Fruit fly (Drosophila melanogaster) whole organism, embryonic: ENCODE data around the gene CG8149.

Experiments
- Asciz ChIP-seq: fragments of 200-800 bp; sonication (Bioruptor generic); optimal IDR thresholded peaks from 2 replicates; lab custom pipeline; 2017; ENCODE audit warnings: missing biosample characterization, mild to moderate bottlenecking, missing genetic modification characterization, missing genetic modification reagents
- Atf3 ChIP-seq: fragments of 200-800 bp; sonication (Bioruptor generic); optimal IDR thresholded peaks from 3 replicates; lab custom pipeline; 2016; ENCODE audit warnings: missing biosample characterization, missing genetic modification characterization
- Blimp-1 ChIP-seq: fragments of 200-800 bp; sonication (Bioruptor generic); optimal IDR thresholded peaks from 3 replicates; lab custom pipeline; 2018; ENCODE audit warnings: missing biosample characterization, missing genetic modification characterization, mild to moderate bottlenecking, moderate library complexity, missing genetic modification reagents
- CG11398 ChIP-seq: fragments of 200-800 bp; sonication (Bioruptor generic); optimal IDR thresholded peaks from 2 replicates; lab custom pipeline; 2016; ENCODE audit warnings: missing biosample characterization, missing genetic modification characterization
- CG11723 ChIP-seq: fragments of 200-800 bp; sonication (Bioruptor generic); optimal IDR thresholded peaks from 2 replicates; lab custom pipeline; 2017; ENCODE audit warnings: missing biosample characterization, mild to moderate bottlenecking, missing genetic modification characterization
- CG12071 ChIP-seq: fragments of 200-800 bp; sonication (Bioruptor generic); optimal IDR thresholded peaks from 3 replicates; lab custom pipeline; 2018; ENCODE audit warnings: missing biosample characterization, mild to moderate bottlenecking, missing genetic modification characterization
- CG12769 ChIP-seq: fragments of 200-800 bp; sonication (Bioruptor generic); optimal IDR thresholded peaks from 2 replicates; lab custom pipeline; 2019; ENCODE audit warnings: missing biosample characterization, mild to moderate bottlenecking, missing genetic modification characterization, moderate library complexity
- CG14710 ChIP-seq: fragments of 200-800 bp; sonication (Bioruptor generic); optimal IDR thresholded peaks from 3 replicates; lab custom pipeline; 2019; ENCODE audit warnings: missing biosample characterization, mild to moderate bottlenecking, missing genetic modification characterization, moderate library complexity
- CG16863 ChIP-seq: fragments of 200-800 bp; sonication (Bioruptor generic); optimal IDR thresholded peaks from 3 replicates; lab custom pipeline; 2016; ENCODE audit warnings: missing biosample characterization, missing genetic modification characterization
- CG18619 ChIP-seq: fragments of 200-800 bp; sonication (Bioruptor generic); optimal IDR thresholded peaks from 3 replicates; lab custom pipeline; 2017; ENCODE audit warnings: missing biosample characterization, mild to moderate bottlenecking, missing genetic modification characterization
- CG2116 ChIP-seq: fragments of 200-800 bp; sonication (Bioruptor generic); optimal IDR thresholded peaks from 3 replicates; lab custom pipeline; 2018; ENCODE audit warnings: missing biosample characterization, mild to moderate bottlenecking, missing genetic modification characterization
- CG31224 ChIP-seq: fragments of 200-800 bp; sonication (Bioruptor generic); IDR thresholded peaks from 2 replicates; pipeline ENCODE4 v1.3.6; 2022; ENCODE audit warnings: missing biosample characterization, missing genetic modification characterization
- CG32767 ChIP-seq: fragments of 200-800 bp; sonication (Bioruptor generic); IDR thresholded peaks from 2 replicates; pipeline ENCODE4 v1.3.6; 2022; ENCODE audit warnings: missing biosample characterization, missing genetic modification characterization
- CG3726 ChIP-seq: fragments of 200-800 bp; sonication (Bioruptor generic); IDR thresholded peaks from 3 replicates; pipeline ENCODE4, ENCODE4 v1.3.6; 2022; ENCODE audit warnings: missing biosample characterization, missing genetic modification characterization
- CG6765 ChIP-seq: fragments of 200-800 bp; sonication (Bioruptor generic); optimal IDR thresholded peaks from 3 replicates; lab custom pipeline; 2017; ENCODE audit warnings: missing biosample characterization, mild to moderate bottlenecking, missing genetic modification characterization
- CG7839 ChIP-seq: fragments of 200-800 bp; sonication (Bioruptor generic); optimal IDR thresholded peaks from 3 replicates; lab custom pipeline; 2018; ENCODE audit warnings: missing biosample characterization, mild to moderate bottlenecking, missing genetic modification characterization, moderate library complexity
- CG8478 ChIP-seq: fragments of >200 bp; optimal IDR thresholded peaks from 2 replicates; lab custom pipeline; 2018
- CG9215 ChIP-seq: fragments of 200-800 bp; sonication (Bioruptor generic); IDR thresholded peaks from 2 replicates; pipeline ENCODE4 v1.3.6; 2022; ENCODE audit warnings: missing biosample characterization, missing genetic modification characterization
- CkIIα-i1 ChIP-seq: fragments of 200-800 bp; sonication (Bioruptor generic); IDR thresholded peaks from 2 replicates; pipeline ENCODE4 v1.3.6; 2022; ENCODE audit warnings: missing biosample characterization, missing genetic modification characterization
- Dfd ChIP-seq, 2 experiments: fragments of >200 bp; optimal IDR thresholded peaks; 2 replicates each; lab custom pipeline; 2017; ENCODE audit warnings: missing biosample characterization in 2 of 2, missing genetic modification characterization in 2 of 2
- Doc3 ChIP-seq: fragments of 200-800 bp; sonication (Bioruptor generic); IDR thresholded peaks from 3 replicates; pipeline ENCODE4 v1.3.6; 2022; ENCODE audit warnings: missing biosample characterization, missing genetic modification characterization; ENCODE audit not compliant: partially characterized antibody
- Lpt ChIP-seq: fragments of >200 bp; optimal IDR thresholded peaks from 2 replicates; lab custom pipeline; 2018; ENCODE audit warnings: missing biosample characterization, missing genetic modification characterization
- Mad ChIP-seq: fragments of 200-800 bp; sonication (Bioruptor generic); optimal IDR thresholded peaks from 2 replicates; lab custom pipeline; 2016; ENCODE audit warnings: missing biosample characterization, missing genetic modification characterization
- Meics ChIP-seq: fragments of 200-800 bp; sonication (Bioruptor generic); optimal IDR thresholded peaks from 2 replicates; lab custom pipeline; 2017; ENCODE audit warnings: missing biosample characterization, mild to moderate bottlenecking, missing genetic modification characterization
- Myb ChIP-seq: fragments of 200-800 bp; sonication (Bioruptor generic); optimal IDR thresholded peaks from 2 replicates; lab custom pipeline; 2016; ENCODE audit warnings: missing biosample characterization, missing genetic modification characterization
- NC2β ChIP-seq: fragments of 200-800 bp; sonication (Bioruptor generic); optimal IDR thresholded peaks from 2 replicates; lab custom pipeline; 2016; ENCODE audit warnings: missing biosample characterization, missing genetic modification characterization
- Six4 ChIP-seq: fragments of 200-800 bp; sonication (Bioruptor generic); optimal IDR thresholded peaks from 2 replicates; lab custom pipeline; 2016; ENCODE audit warnings: missing biosample characterization, missing genetic modification characterization
- Xrp1 ChIP-seq: fragments of 200-800 bp; sonication (Bioruptor generic); IDR thresholded peaks from 2 replicates; pipeline ENCODE4 v1.3.6; 2022; ENCODE audit warnings: missing biosample characterization, missing genetic modification characterization
- abd-A ChIP-seq: fragments of 200-800 bp; sonication (Bioruptor generic); optimal IDR thresholded peaks from 3 replicates; lab custom pipeline; 2019; ENCODE audit warnings: missing biosample characterization, mild to moderate bottlenecking, missing genetic modification characterization, moderate library complexity
- bowl ChIP-seq: fragments of 200-800 bp; sonication (Bioruptor generic); IDR thresholded peaks from 2 replicates; pipeline ENCODE4 v1.3.6; 2022; ENCODE audit warnings: missing biosample characterization, missing genetic modification characterization
- cad ChIP-seq: fragments of >200 bp; optimal IDR thresholded peaks from 2 replicates; lab custom pipeline; 2017; ENCODE audit warnings: missing biosample characterization, missing genetic modification characterization
- cwo ChIP-seq: fragments of 200-800 bp; sonication (Bioruptor generic); optimal IDR thresholded peaks from 3 replicates; lab custom pipeline; 2017; ENCODE audit warnings: missing biosample characterization, missing genetic modification characterization, mild to moderate bottlenecking, moderate library complexity, missing genetic modification reagents
- ems ChIP-seq: fragments of 200-800 bp; sonication (Bioruptor generic); optimal IDR thresholded peaks from 3 replicates; lab custom pipeline; 2016; ENCODE audit warnings: missing biosample characterization, missing genetic modification characterization
- ewg ChIP-seq: fragments of 200-800 bp; sonication (Bioruptor generic); optimal IDR thresholded peaks from 3 replicates; lab custom pipeline; 2017; ENCODE audit warnings: mild to moderate bottlenecking, missing biosample characterization, missing genetic modification reagents, missing genetic modification characterization
- fd102C ChIP-seq: fragments of 200-800 bp; sonication (Bioruptor generic); optimal IDR thresholded peaks from 2 replicates; lab custom pipeline; 2018; ENCODE audit warnings: missing biosample characterization, mild to moderate bottlenecking, missing genetic modification characterization, moderate library complexity
- ham ChIP-seq: fragments of 200-800 bp; sonication (Bioruptor generic); IDR thresholded peaks from 2 replicates; pipeline ENCODE4 v1.3.6; 2022; ENCODE audit warnings: missing biosample characterization, missing genetic modification characterization
- inv ChIP-seq: fragments of 200-800 bp; sonication (Bioruptor generic); IDR thresholded peaks from 2 replicates; pipeline ENCODE4 v1.3.6; 2022; ENCODE audit warnings: missing biosample characterization, missing genetic modification characterization; ENCODE audit not compliant: partially characterized antibody
- lab ChIP-seq: fragments of 200-800 bp; sonication (Bioruptor generic); optimal IDR thresholded peaks from 3 replicates; lab custom pipeline; 2017; ENCODE audit warnings: missing biosample characterization, missing genetic modification characterization, mild to moderate bottlenecking, moderate library complexity, missing genetic modification reagents
- nau ChIP-seq: fragments of 200-800 bp; sonication (Bioruptor generic); optimal IDR thresholded peaks from 3 replicates; lab custom pipeline; 2017; ENCODE audit warnings: missing biosample characterization, mild to moderate bottlenecking, missing genetic modification characterization, missing genetic modification reagents
- p53 ChIP-seq: fragments of 200-800 bp; sonication (Bioruptor generic); optimal IDR thresholded peaks from 2 replicates; lab custom pipeline; 2016; ENCODE audit warnings: missing biosample characterization, missing genetic modification characterization
- psq ChIP-seq: fragments of 200-800 bp; sonication (Bioruptor generic); optimal IDR thresholded peaks from 2 replicates; lab custom pipeline; 2017; ENCODE audit warnings: missing biosample characterization, missing genetic modification characterization
- repo ChIP-seq: fragments of 200-800 bp; sonication (Bioruptor generic); optimal IDR thresholded peaks from 2 replicates; lab custom pipeline; 2016; ENCODE audit warnings: missing biosample characterization, missing genetic modification characterization
- sens-2 ChIP-seq: fragments of 200-800 bp; sonication (Bioruptor generic); IDR thresholded peaks from 2 replicates; pipeline ENCODE4 v1.3.6; 2022; ENCODE audit warnings: missing biosample characterization, missing genetic modification characterization
- seq ChIP-seq: fragments of 200-800 bp; sonication (Bioruptor generic); IDR thresholded peaks from 2 replicates; pipeline ENCODE4 v1.3.6; 2022; ENCODE audit warnings: missing biosample characterization, missing genetic modification characterization
- sim ChIP-seq: fragments of 200-800 bp; sonication (Bioruptor generic); IDR thresholded peaks from 2 replicates; pipeline ENCODE4 v1.3.6; 2022; ENCODE audit warnings: missing biosample characterization, missing genetic modification characterization
- sna ChIP-seq: fragments of 200-800 bp; sonication (Bioruptor generic); IDR thresholded peaks from 2 replicates; pipeline ENCODE4 v1.3.6; 2022; ENCODE audit warnings: missing biosample characterization, missing genetic modification characterization; ENCODE audit not compliant: partially characterized antibody
- stc ChIP-seq: fragments of 200-800 bp; sonication (Bioruptor generic); IDR thresholded peaks from 2 replicates; pipeline ENCODE4 v1.3.6; 2022; ENCODE audit warnings: missing biosample characterization, missing genetic modification characterization
- tx ChIP-seq: fragments of 200-800 bp; sonication (Bioruptor generic); optimal IDR thresholded peaks from 2 replicates; lab custom pipeline; 2016; ENCODE audit warnings: missing biosample characterization, missing genetic modification characterization
- unpg ChIP-seq: fragments of 200-800 bp; sonication (Bioruptor generic); optimal IDR thresholded peaks from 3 replicates; lab custom pipeline; 2018; ENCODE audit warnings: missing biosample characterization, mild to moderate bottlenecking, missing genetic modification characterization, moderate library complexity

CG8149 gene

DNA sequence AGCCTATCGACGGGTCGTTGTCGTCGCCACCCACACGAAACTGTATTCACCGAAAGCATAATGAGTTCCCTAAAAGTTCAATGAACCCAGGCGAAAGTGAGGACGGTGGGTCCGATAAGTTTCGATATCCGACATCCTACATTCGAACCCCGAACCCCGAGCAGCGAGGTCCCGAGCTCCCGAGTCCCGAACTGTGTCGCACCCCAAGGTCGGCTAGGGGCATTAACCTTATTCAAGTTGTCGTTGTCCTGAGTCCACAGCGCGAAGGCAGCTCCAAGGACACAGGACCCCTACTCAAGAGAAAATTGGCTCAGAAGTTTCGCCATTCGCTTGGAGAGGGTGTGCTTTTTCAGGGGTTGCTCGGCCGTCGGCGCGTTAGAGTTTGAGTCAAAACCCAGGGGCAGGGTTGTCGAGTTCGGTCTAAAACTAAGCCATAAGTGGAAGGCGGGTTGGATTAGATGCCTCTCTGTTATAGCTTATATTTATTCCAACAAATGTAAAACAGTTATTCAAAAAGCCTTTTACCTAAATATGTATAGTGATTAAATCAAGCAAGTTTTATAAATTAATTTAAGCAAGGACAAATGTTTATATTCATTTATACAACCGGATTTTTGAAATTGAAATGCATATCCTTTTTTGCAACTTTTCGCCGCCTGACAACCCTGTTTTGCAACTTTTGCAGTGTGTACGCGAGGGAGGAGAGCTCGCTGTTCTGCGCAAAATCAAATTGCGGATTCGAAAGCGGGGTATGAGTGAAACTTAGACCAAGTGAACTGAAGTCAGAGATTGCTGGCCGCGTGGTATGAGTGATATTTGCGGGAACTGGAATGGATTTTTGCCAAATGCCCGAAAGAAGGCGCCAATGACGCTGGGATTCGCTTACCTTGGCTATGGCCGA, 44.8 kb upstream of the CG8149 start (continued):
- peak; percentile 90 for TF ChIP-seq lab (GFP tag; lab: Kevin White, UChicago)
- TF ChIP-seq CG11723 (GFP tag; lab: Kevin White, UChicago) = peak; percentile 49
- TF ChIP-seq Doc3 (GFP tag; lab: Robert Waterston, UW) = no peak
- TF ChIP-seq ems = peak; percentile 65
- peak; percentile 7 for TF ChIP-seq tx
- peak; percentile 62 for TF ChIP-seq Xrp1 (GFP tag; lab: Robert Waterston, UW)
- peak; percentile 27 for TF ChIP-seq Myb (GFP tag; lab: Kevin White, UChicago)
- TF ChIP-seq stc (GFP tag; lab: Robert Waterston, UW) = peak; percentile 77
- no peak; the same call in 1 of the 2 replicates for TF ChIP-seq CG31224
- no peak for TF ChIP-seq inv (GFP tag; lab: Robert Waterston, UW)
- TF ChIP-seq CG12769 (tag; lab: Kevin White, UChicago) = peak; percentile 78
- no peak for TF ChIP-seq sim
- TF ChIP-seq p53 (GFP tag; lab: Kevin White, UChicago) = no peak
- TF ChIP-seq NC2β (GFP tag; lab: Kevin White, UChicago) = no peak
- TF ChIP-seq psq = no peak
- peak; percentile 67 for TF ChIP-seq CG9215 (GFP tag; lab: Robert Waterston, UW)
- TF ChIP-seq nau (GFP tag; lab: Kevin White, UChicago) = peak; percentile 58
- peak; percentile 27 for TF ChIP-seq CG14710 (tag; lab: Kevin White, UChicago)
- TF ChIP-seq seq (GFP tag; lab: Robert Waterston, UW) = peak; percentile 73
- TF ChIP-seq CG7839 (tag; lab: Kevin White, UChicago) = peak; percentile 81
- peak; percentile 51 for TF ChIP-seq CG12071 (GFP tag; lab: Kevin White, UChicago)
- TF ChIP-seq CG18619 = peak; percentile 72
- TF ChIP-seq abd-A (tag; lab: Kevin White, UChicago) = no peak
- TF ChIP-seq ham = no peak
- TF ChIP-seq repo (GFP tag; lab: Kevin White, UChicago) = no peak
- no peak for TF ChIP-seq cad (GFP tag; lab: Kevin White, UChicago)
- TF ChIP-seq unpg = peak; percentile 68
- TF ChIP-seq Asciz = peak; percentile 63
- no peak for TF ChIP-seq Dfd (GFP tag; optimal IDR thresholded peaks at IDR 0.05; lab: Kevin White, UChicago)
- TF ChIP-seq Blimp-1 (GFP tag; lab: Kevin White, UChicago) = peak; percentile 59
- TF ChIP-seq Atf3 = no peak
- TF ChIP-seq fd102C (GFP tag; lab: Kevin White, UChicago) = no peak
- TF ChIP-seq CG3726 (GFP tag; lab: Robert Waterston, UW) = no peak
- TF ChIP-seq CG6765 (GFP tag; lab: Kevin White, UChicago) = peak; percentile 71
- TF ChIP-seq bowl (GFP tag; lab: Robert Waterston, UW) = no peak
- peak; percentile 82 for TF ChIP-seq Meics
- no peak for TF ChIP-seq sens-2
- TF ChIP-seq Six4 (GFP tag; lab: Kevin White, UChicago) = no peak
- TF ChIP-seq CG32767 (GFP tag; lab: Robert Waterston, UW) = no peak; the same call in 1 of the 2 replicates
- no peak for TF ChIP-seq CkIIα-i1 (GFP tag; lab: Robert Waterston, UW)
- TF ChIP-seq cwo (GFP tag; lab: Kevin White, UChicago) = peak; percentile 78
- TF ChIP-seq ewg (GFP tag; lab: Kevin White, UChicago) = peak; percentile 85
- TF ChIP-seq CG2116 = peak; percentile 23
- no peak for TF ChIP-seq Lpt (GFP tag; lab: Kevin White, UChicago)
- no peak for TF ChIP-seq CG11398 (GFP tag; lab: Kevin White, UChicago)
- TF ChIP-seq Mad (GFP tag; lab: Kevin White, UChicago) = no peak
- TF ChIP-seq CG16863 = peak; percentile 47
- no peak for TF ChIP-seq sna
- no peak for TF ChIP-seq CG8478 (lab: Kevin White, UChicago)
